Worm (Caenorhabditis elegans) whole organism, mixed stage, embryonic: ENCODE data around the gene F36F12.2.

Source experiments
- M03D4.4 ChIP-seq: sonication (generic microtip); optimal IDR thresholded peaks from 2 replicates; lab custom pipeline; 2017; ENCODE audit warnings: mild to moderate bottlenecking, missing genetic modification characterization, missing compliant biosample characterization
- ces-1 ChIP-seq: fragments of 150-350 bp; optimal IDR thresholded peaks from 2 replicates; lab custom pipeline; 2014; ENCODE audit warnings: missing biosample characterization, missing genetic modification reagents, missing genetic modification characterization
- elt-3 ChIP-seq: fragments of 150-350 bp; optimal IDR thresholded peaks from 2 replicates; lab custom pipeline; 2014; ENCODE audit warnings: missing biosample characterization, missing genetic modification characterization
- mep-1 ChIP-seq: fragments of 150-350 bp; optimal IDR thresholded peaks from 2 replicates; lab custom pipeline; 2017; ENCODE audit warnings: missing biosample characterization, missing genetic modification reagents, missing genetic modification characterization, inconsistent platforms
- nhr-237 ChIP-seq: fragments of 150-350 bp; optimal IDR thresholded peaks from 2 replicates; lab custom pipeline; 2014; ENCODE audit warnings: missing biosample characterization, missing genetic modification characterization
- nhr-28 ChIP-seq: fragments of 150-350 bp; optimal IDR thresholded peaks from 2 replicates; lab custom pipeline; 2014; ENCODE audit warnings: missing biosample characterization, missing genetic modification characterization
- nhr-76 ChIP-seq: sonication (generic microtip); optimal IDR thresholded peaks from 2 replicates; lab custom pipeline; 2017; ENCODE audit warnings: missing biosample characterization, missing genetic modification characterization
- pha-4 ChIP-seq: fragments of 150-350 bp; optimal IDR thresholded peaks from 2 replicates; lab custom pipeline; 2018; ENCODE audit warnings: missing biosample characterization, missing genetic modification reagents, missing genetic modification characterization
- sem-2 ChIP-seq: fragments of 200-800 bp; sonication (Bioruptor generic); optimal IDR thresholded peaks from 2 replicates; lab custom pipeline; 2018; ENCODE audit warnings: mild to moderate bottlenecking, missing genetic modification characterization, missing compliant biosample characterization
- snpc-4 ChIP-seq: fragments of 150-350 bp; optimal IDR thresholded peaks from 2 replicates; lab custom pipeline; 2014; ENCODE audit warnings: missing biosample characterization, missing genetic modification characterization
- sptf-1 ChIP-seq: sonication (generic microtip); optimal IDR thresholded peaks from 2 replicates; lab custom pipeline; 2017; ENCODE audit warnings: mild to moderate bottlenecking, missing genetic modification characterization, moderate library complexity, missing compliant biosample characterization
- unc-62 ChIP-seq: fragments of 150-350 bp; optimal IDR thresholded peaks from 2 replicates; lab custom pipeline; 2014; ENCODE audit warnings: missing biosample characterization, missing genetic modification reagents, missing genetic modification characterization
- zip-8 ChIP-seq: fragments of 150-350 bp; optimal IDR thresholded peaks from 2 replicates; lab custom pipeline; 2014; ENCODE audit warnings: missing biosample characterization, missing genetic modification characterization
- ztf-11 ChIP-seq: fragments of 150-350 bp; optimal IDR thresholded peaks from 2 replicates; lab custom pipeline; 2014; ENCODE audit warnings: missing biosample characterization, missing genetic modification characterization

DNA sequence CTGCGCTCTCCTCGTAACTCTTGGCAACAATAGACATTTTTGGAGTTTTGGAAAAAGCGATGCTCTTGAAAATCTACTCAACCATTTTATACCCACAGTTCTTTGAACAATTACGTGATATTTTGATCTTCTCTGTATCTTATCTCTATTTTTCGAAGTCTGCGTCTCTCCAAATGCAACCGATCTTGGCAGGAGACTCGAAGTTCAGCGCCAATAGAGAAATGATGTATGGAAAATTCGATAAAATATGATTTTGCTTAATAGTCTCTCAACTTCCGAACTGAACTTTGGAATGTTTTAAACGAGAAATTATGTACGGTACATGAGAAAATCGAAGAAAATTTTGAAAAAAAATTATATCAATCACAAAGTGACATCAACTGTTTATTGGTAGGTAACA is 45.0 kb downstream of the F36F12.2 start, which contains the start of gene comt-4:
- no peak for TF ChIP-seq unc-62
- no peak for TF ChIP-seq nhr-237 (tag; lab: Kevin White, UChicago)
- no peak for TF ChIP-seq ces-1 (GFP tag; lab: Kevin White, UChicago)
- TF ChIP-seq M03D4.4, result no peak
- no peak for TF ChIP-seq snpc-4 (tag; lab: Kevin White, UChicago)
- TF ChIP-seq nhr-28 (tag; lab: Kevin White, UChicago), result no peak
- TF ChIP-seq sptf-1, result no peak
- no peak for TF ChIP-seq zip-8
- TF ChIP-seq ztf-11 (tag; lab: Kevin White, UChicago), result no peak
- TF ChIP-seq nhr-76 (tag; lab: Kevin White, UChicago), result no peak
- no peak for TF ChIP-seq mep-1 (tag; lab: Kevin White, UChicago)
- TF ChIP-seq pha-4 (tag; lab: Kevin White, UChicago), result no peak
- TF ChIP-seq elt-3, result no peak
- TF ChIP-seq sem-2 (GFP tag; lab: Kevin White, UChicago), result no peak
